Worm (Caenorhabditis elegans) whole organism, early embryonic: ENCODE data around the gene R11D1.1.

Experiments used
- B0310.2 ChIP-seq: sonication (generic microtip); optimal IDR thresholded peaks from 2 replicates; lab custom pipeline; 2016; ENCODE audit warnings: mild to moderate bottlenecking, missing genetic modification characterization, missing compliant biosample characterization
- aly-1 ChIP-seq: sonication (generic microtip); optimal IDR thresholded peaks from 2 replicates; lab custom pipeline; 2016; ENCODE audit warnings: missing genetic modification characterization, missing compliant biosample characterization
- ama-1 ChIP-seq: fragments of 150-350 bp; optimal IDR thresholded peaks from 2 replicates; lab custom pipeline; 2014
- ceh-13 ChIP-seq: fragments of 200-800 bp; sonication (Bioruptor generic); optimal IDR thresholded peaks from 2 replicates; lab custom pipeline; 2018; ENCODE audit warnings: mild to moderate bottlenecking, missing genetic modification characterization, missing compliant biosample characterization
- ceh-36 ChIP-seq: sonication (generic microtip); optimal IDR thresholded peaks from 2 replicates; lab custom pipeline; 2016; ENCODE audit warnings: missing genetic modification characterization, inconsistent platforms, missing compliant biosample characterization
- pes-1 ChIP-seq: fragments of 200-800 bp; sonication (Bioruptor generic); IDR thresholded peaks from 2 replicates; pipeline ENCODE4 v1.3.6; 2022; ENCODE audit warnings: missing genetic modification reagents, missing genetic modification characterization, missing compliant biosample characterization
- scrt-1 ChIP-seq: fragments of 200-800 bp; sonication (Bioruptor generic); IDR thresholded peaks from 2 replicates; pipeline ENCODE4 v1.3.6; 2022; ENCODE audit warnings: missing genetic modification characterization, missing compliant biosample characterization
- sea-1 ChIP-seq: fragments of 200-800 bp; sonication (Bioruptor generic); conservative IDR thresholded peaks from 2 replicates; pipeline ENCODE4 v1.3.6; 2022; ENCODE audit warnings: missing genetic modification characterization, missing compliant biosample characterization
- tbx-11 ChIP-seq: fragments of 200-800 bp; sonication (Bioruptor generic); IDR thresholded peaks from 2 replicates; pipeline ENCODE4 v1.3.6; 2022; ENCODE audit warnings: missing genetic modification characterization, missing compliant biosample characterization
- tbx-37 ChIP-seq: fragments of 200-800 bp; sonication (Bioruptor generic); conservative IDR thresholded peaks from 2 replicates; pipeline ENCODE4 v1.3.6; 2022; ENCODE audit warnings: missing genetic modification reagents, missing genetic modification characterization, missing compliant biosample characterization

ce11 chrV:12718622-12719021 lies 14.4 kb downstream of the R11D1.1 start, which contains the start of gene str-181:
- TF ChIP-seq B0310.2 (tag; lab: Kevin White, UChicago) (no peak), aly-1 (tag; lab: Kevin White, UChicago) (no peak), scrt-1 (GFP tag; lab: Robert Waterston, UW) (no peak), tbx-11 (GFP tag; lab: Robert Waterston, UW) (no peak), ceh-36 (tag; lab: Kevin White, UChicago) (no peak), sea-1 (GFP tag; lab: Robert Waterston, UW) (no peak), ceh-13 (GFP tag; lab: Kevin White, UChicago) (no peak), ama-1 (lab: Kevin White, UChicago) (no peak), tbx-37 (GFP tag; lab: Robert Waterston, UW) (no peak), pes-1 (GFP tag; lab: Robert Waterston, UW) (no peak)
